Worm (Caenorhabditis elegans) whole organism, L4 larva: Measurements from ENCODE around the gene T02H6.4.

Experiments
- F10B5.3 ChIP-seq: sonication (generic microtip); optimal IDR thresholded peaks from 2 replicates; lab custom pipeline; 2016; ENCODE audit warnings: mild to moderate bottlenecking, missing genetic modification characterization, missing compliant biosample characterization
- F26F4.8 ChIP-seq: fragments of 200-800 bp; sonication (Bioruptor generic); conservative IDR thresholded peaks from 2 replicates; pipeline ENCODE4 v1.3.6; 2022; ENCODE audit warnings: missing genetic modification characterization, missing compliant biosample characterization
- T26A8.4 ChIP-seq: fragments of 200-800 bp; sonication (Bioruptor generic); IDR thresholded peaks from 2 replicates; pipeline ENCODE4 v1.3.6; 2022; ENCODE audit warnings: missing genetic modification characterization, missing compliant biosample characterization
- Y48G9A.11 ChIP-seq: fragments of 200-800 bp; sonication (Bioruptor generic); IDR thresholded peaks from 2 replicates; pipeline ENCODE4 v1.3.6; 2022; ENCODE audit warnings: missing genetic modification reagents, missing genetic modification characterization, missing compliant biosample characterization
- Y5F2A.4 ChIP-seq: fragments of 200-800 bp; sonication (Bioruptor generic); optimal IDR thresholded peaks from 2 replicates; lab custom pipeline; 2018; ENCODE audit warnings: mild to moderate bottlenecking, missing genetic modification characterization, missing compliant biosample characterization
- aha-1 ChIP-seq: fragments of 150-350 bp; peaks from one replicate; lab custom pipeline; 2014; ENCODE audit warnings: missing biosample characterization, missing genetic modification characterization
- attf-4 ChIP-seq: sonication (generic microtip); optimal IDR thresholded peaks from 3 replicates; lab custom pipeline; 2017; ENCODE audit warnings: missing biosample characterization, missing genetic modification characterization
- ceh-28 ChIP-seq: fragments of 150-350 bp; optimal IDR thresholded peaks from 2 replicates; lab custom pipeline; 2014; ENCODE audit warnings: missing biosample characterization, missing genetic modification reagents, missing genetic modification characterization
- ceh-82 ChIP-seq: sonication (generic microtip); optimal IDR thresholded peaks from 2 replicates; lab custom pipeline; 2017; ENCODE audit warnings: missing biosample characterization, missing genetic modification characterization
- ces-1 ChIP-seq: fragments of 150-350 bp; sonication (generic microtip); optimal IDR thresholded peaks from 4 replicates; lab custom pipeline; 2014; ENCODE audit warnings: missing biosample characterization, missing genetic modification reagents, missing genetic modification characterization
- ctbp-1 ChIP-seq: fragments of 200-800 bp; sonication (Bioruptor generic); IDR thresholded peaks from 2 replicates; pipeline ENCODE4 v1.3.6; 2022; ENCODE audit warnings: missing genetic modification reagents, missing genetic modification characterization, missing compliant biosample characterization
- daf-19 ChIP-seq: fragments of 200-800 bp; sonication (Bioruptor generic); conservative IDR thresholded peaks from 2 replicates; pipeline ENCODE4 v1.3.6; 2022; ENCODE audit warnings: missing genetic modification characterization, missing compliant biosample characterization
- egl-27 ChIP-seq: sonication (generic microtip); optimal IDR thresholded peaks from 3 replicates; lab custom pipeline; 2017; ENCODE audit warnings: missing biosample characterization, missing genetic modification reagents, missing genetic modification characterization
- lin-39 ChIP-seq: fragments of 150-350 bp; optimal IDR thresholded peaks from 2 replicates; lab custom pipeline; 2014; ENCODE audit warnings: missing biosample characterization, missing genetic modification reagents, missing genetic modification characterization
- madf-5 ChIP-seq, 2 experiments: fragments of 200-800 bp; sonication (Bioruptor generic); IDR thresholded peaks; 2 replicates each; pipeline ENCODE4 v1.3.6; 2022; ENCODE audit warnings: missing compliant biosample characterization in 2 of 2, missing genetic modification characterization in 2 of 2
- madf-9 ChIP-seq: fragments of 200-800 bp; sonication (Bioruptor generic); conservative IDR thresholded peaks from 2 replicates; pipeline ENCODE4 v1.3.6; 2022; ENCODE audit warnings: missing genetic modification reagents, missing genetic modification characterization, missing compliant biosample characterization
- mep-1 ChIP-seq: fragments of 150-350 bp; sonication (generic microtip); optimal IDR thresholded peaks from 3 replicates; lab custom pipeline; 2014; ENCODE audit warnings: missing biosample characterization, missing genetic modification characterization
- nhr-102 ChIP-seq: sonication (generic microtip); optimal IDR thresholded peaks from 2 replicates; lab custom pipeline; 2016; ENCODE audit warnings: mild to moderate bottlenecking, missing genetic modification characterization, moderate library complexity, missing compliant biosample characterization
- nhr-42 ChIP-seq: fragments of 200-800 bp; sonication (Bioruptor generic); IDR thresholded peaks from 2 replicates; pipeline ENCODE4 v1.3.6; 2022; ENCODE audit warnings: missing genetic modification characterization, missing compliant biosample characterization
- nhr-6 ChIP-seq: fragments of 150-350 bp; optimal IDR thresholded peaks from 2 replicates; lab custom pipeline; 2014; ENCODE audit warnings: missing biosample characterization, missing genetic modification characterization
- sdz-12 ChIP-seq: fragments of 200-800 bp; sonication (Bioruptor generic); optimal IDR thresholded peaks from 2 replicates; lab custom pipeline; 2018; ENCODE audit warnings: mild to moderate bottlenecking, missing genetic modification characterization, missing compliant biosample characterization
- snpc-1.2 ChIP-seq: fragments of 200-800 bp; sonication (Bioruptor generic); IDR thresholded peaks from 2 replicates; pipeline ENCODE4 v1.3.6; 2022; ENCODE audit warnings: missing genetic modification reagents, missing genetic modification characterization, missing compliant biosample characterization
- snpc-4 ChIP-seq: fragments of 150-350 bp; optimal IDR thresholded peaks from 2 replicates; lab custom pipeline; 2014; ENCODE audit warnings: missing biosample characterization, missing genetic modification characterization
- spr-3 ChIP-seq: fragments of 200-800 bp; sonication (Bioruptor generic); optimal IDR thresholded peaks from 2 replicates; lab custom pipeline; 2018; ENCODE audit warnings: mild to moderate bottlenecking, missing genetic modification characterization, missing compliant biosample characterization
- unc-62 ChIP-seq, 3 experiments: fragments of 150-350 bp in 1 of 3; sonication (generic microtip); optimal IDR thresholded peaks in 2 of 3; peaks in 1 of 3; 1 replicate in 1 of 3; 2 replicates in 2 of 3; lab custom pipeline; 2014 to 2017; ENCODE audit warnings: missing biosample characterization in 3 of 3, missing genetic modification characterization in 3 of 3, missing genetic modification reagents in 3 of 3, missing genotype in 1 of 3
- zfp-3 ChIP-seq: fragments of 200-800 bp; sonication (Bioruptor generic); conservative IDR thresholded peaks from 2 replicates; pipeline ENCODE4 v1.3.6; 2022; ENCODE audit warnings: missing genetic modification reagents, missing genetic modification characterization, missing compliant biosample characterization
- ztf-11 ChIP-seq: fragments of 150-350 bp; optimal IDR thresholded peaks from 2 replicates; lab custom pipeline; 2014; ENCODE audit warnings: missing biosample characterization, missing genetic modification characterization

The T02H6.4 gene

ce11 chrII:661696-662095 is 28.2 kb upstream of the T02H6.4 start, which contains the start of gene sri-45:
Gene sri-45 (minus strand): TSS chrII:661796.
- TF ChIP-seq aha-1 (tag; lab: Kevin White, UChicago) (peak; percentile 36), mep-1 (tag; lab: Kevin White, UChicago) (no peak)
- TF ChIP-seq, all 104 proteins: peak for 1

DNA sequence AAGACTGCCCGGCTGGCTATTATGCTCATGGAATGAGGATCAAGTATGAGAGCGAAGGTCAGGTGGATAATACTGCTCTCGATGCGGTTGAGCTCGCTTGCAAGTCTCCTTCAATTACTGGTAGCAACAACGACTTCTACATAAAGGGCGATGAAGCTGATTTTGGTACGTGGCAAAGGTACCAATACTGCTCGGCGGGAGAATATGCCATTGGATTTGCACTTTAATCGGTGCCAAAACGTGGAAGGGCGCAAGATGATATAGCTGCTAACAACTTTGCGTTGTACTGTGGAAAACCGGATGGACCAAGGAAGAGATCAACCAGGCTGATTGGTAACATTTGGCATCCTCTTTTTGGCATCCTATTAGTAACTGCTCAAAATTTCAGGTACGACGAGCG is 22.0 kb upstream of the T02H6.4 start:
- TF ChIP-seq unc-62 (GFP tag; optimal IDR thresholded peaks at IDR 0.05 in 1 of 2; lab: Kevin White, UChicago) = peak in 1 of 2 experiments; percentile 68
- TF ChIP-seq unc-62 (tag; optimal IDR thresholded peaks at IDR 0.05; lab: Kevin White, UChicago) = no peak
- no peak for TF ChIP-seq snpc-1.2

ce11 chrII:671025-671424 is 18.8 kb upstream of the T02H6.4 start, which contains the start of gene sri-46:
Gene sri-46 (minus strand): TSS chrII:671125.
- TF ChIP-seq madf-5 (GFP tag; IDR thresholded peaks at IDR 0.05; lab: Robert Waterston, UW) (no peak), ctbp-1 (GFP tag; lab: Robert Waterston, UW) (no peak)

- TF ChIP-seq unc-62 (GFP tag; optimal IDR thresholded peaks at IDR 0.05 in 1 of 2; lab: Kevin White, UChicago) (peak in 1 of 2 experiments; percentile 66), unc-62 (tag; optimal IDR thresholded peaks at IDR 0.05; lab: Kevin White, UChicago) (no peak), attf-4 (tag; lab: Kevin White, UChicago) (no peak)
Observed at ce11 chrII:674116-674515, 15.7 kb upstream of the T02H6.4 start, which contains the start of gene Y39F10C.3. Gene Y39F10C.3 (plus strand): TSS chrII:674416.

DNA sequence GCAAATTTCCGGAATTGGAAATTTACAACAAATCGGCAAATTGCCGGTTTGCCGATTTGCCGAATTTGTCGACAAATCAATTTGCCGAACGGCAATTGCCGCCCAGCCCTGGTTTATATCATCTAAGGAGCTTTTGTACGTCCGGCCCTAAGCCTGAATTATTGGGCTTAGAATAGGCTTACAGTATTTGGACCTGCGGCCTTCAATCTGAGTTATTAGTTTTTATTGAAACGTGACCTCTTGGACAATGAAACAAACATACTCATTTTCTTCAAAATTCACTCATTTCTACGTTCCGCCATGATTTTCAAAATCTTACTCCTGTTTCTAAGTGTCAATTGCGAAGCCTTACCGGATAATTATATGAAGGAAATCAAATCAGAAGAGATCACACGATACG is 14.5 kb upstream of the T02H6.4 start, which contains the start of gene Y39F10C.1:
Gene Y39F10C.1, plus strand, starts transcription at position 301 of the 400 bp plus-strand sequence.
- TF ChIP-seq egl-27 (tag; lab: Kevin White, UChicago) = no peak
- no peak for TF ChIP-seq daf-19
- no peak for TF ChIP-seq sdz-12 (GFP tag; lab: Kevin White, UChicago)
- no peak for TF ChIP-seq nhr-6 (tag; lab: Kevin White, UChicago)
- TF ChIP-seq spr-3 (GFP tag; lab: Kevin White, UChicago) = no peak
- TF ChIP-seq nhr-102 (tag; lab: Kevin White, UChicago) = no peak
- TF ChIP-seq Y5F2A.4 = no peak

DNA sequence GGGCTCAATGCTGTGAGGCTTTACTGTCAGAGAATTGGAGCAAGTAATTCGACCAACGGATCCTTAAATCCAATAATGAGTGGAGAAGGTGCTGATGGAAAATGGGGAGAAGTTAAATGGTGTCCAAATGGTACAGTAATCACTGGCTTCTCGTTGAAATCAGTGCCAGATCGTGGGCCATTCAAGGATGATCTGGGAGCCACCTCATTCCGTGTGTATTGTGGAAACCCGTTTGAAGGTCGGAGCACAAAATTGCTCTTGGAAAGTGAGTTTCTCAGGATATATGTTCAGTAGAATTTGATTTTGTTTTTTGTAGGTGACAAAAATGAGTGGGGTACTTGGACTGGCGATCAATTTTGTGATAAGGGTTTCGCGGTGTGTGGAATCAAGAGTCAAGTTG is 14.0 kb upstream of the T02H6.4 start:
- peak in 1 of 2 experiments; percentile 93 for TF ChIP-seq unc-62 (GFP tag; optimal IDR thresholded peaks at IDR 0.05 in 1 of 2; lab: Kevin White, UChicago)
- no peak for TF ChIP-seq unc-62 (tag; optimal IDR thresholded peaks at IDR 0.05; lab: Kevin White, UChicago)
- no peak for TF ChIP-seq Y48G9A.11

ce11 chrII:678581-678980 is 11.3 kb upstream of the T02H6.4 start, which contains the start of gene T02H6.9:
Gene T02H6.9 (plus strand): TSS chrII:678881.
- TF ChIP-seq lin-39 (tag; lab: Kevin White, UChicago) = no peak
- TF ChIP-seq madf-5 (GFP tag; IDR thresholded peaks at IDR 0.05; lab: Robert Waterston, UW) = no peak
- TF ChIP-seq zfp-3 (GFP tag; lab: Robert Waterston, UW) = no peak
- no peak for TF ChIP-seq ces-1 (GFP tag; lab: Kevin White, UChicago)
- TF ChIP-seq ceh-28 (tag; lab: Kevin White, UChicago) = no peak
- no peak for TF ChIP-seq F10B5.3 (tag; lab: Kevin White, UChicago)
- no peak for TF ChIP-seq ceh-82 (tag; lab: Kevin White, UChicago)
- TF ChIP-seq F26F4.8 (GFP tag; lab: Robert Waterston, UW) = no peak
- TF ChIP-seq nhr-42 (GFP tag; lab: Robert Waterston, UW) = no peak
- no peak for TF ChIP-seq snpc-4 (tag; lab: Kevin White, UChicago)
- TF ChIP-seq ztf-11 = no peak
- TF ChIP-seq madf-9 (GFP tag; lab: Robert Waterston, UW) = no peak
- TF ChIP-seq T26A8.4 = no peak
- no peak for TF ChIP-seq Y48G9A.11
- TF ChIP-seq, all 104 proteins: peak for 0
